Worm (Caenorhabditis elegans): ENCODE results near the gene F55H2.8.

F55H2.8 gene

DNA sequence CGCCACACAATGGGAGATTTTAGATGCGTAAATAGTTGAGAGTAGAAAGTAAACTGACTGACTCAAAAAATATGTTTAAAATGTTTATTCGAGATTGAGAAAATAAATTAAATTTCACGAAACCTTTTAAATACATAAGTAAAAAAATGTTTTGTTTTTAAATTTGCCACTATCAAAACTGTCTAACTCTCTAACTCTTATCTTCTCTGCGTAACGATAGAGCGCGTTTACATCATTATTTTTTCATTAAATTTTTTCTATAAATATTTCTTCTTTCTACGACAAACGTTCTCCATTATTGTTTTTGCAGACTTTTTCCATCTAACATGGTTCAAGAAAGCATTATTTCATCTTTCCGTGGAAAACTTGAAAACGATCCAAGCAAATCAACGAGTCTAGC is 29.1 kb downstream of the F55H2.8 start, which contains the start of gene eif-2Balpha:
Gene eif-2Balpha, plus strand, starts transcription at position 304 of the 400 bp plus-strand sequence.
- peak; percentile 25 for TF ChIP-seq unc-42 (tag; optimal IDR thresholded peaks at IDR 0.05)
- TF ChIP-seq ceh-30 (tag; optimal IDR thresholded peaks at IDR 0.05) = no peak
- no peak for TF ChIP-seq eyg-1 (tag; optimal IDR thresholded peaks at IDR 0.05)
- no peak for TF ChIP-seq unc-3 (GFP tag; conservative IDR thresholded peaks at IDR 0.05)
- no peak for TF ChIP-seq unc-3 (tag; optimal IDR thresholded peaks at IDR 0.05)

DNA sequence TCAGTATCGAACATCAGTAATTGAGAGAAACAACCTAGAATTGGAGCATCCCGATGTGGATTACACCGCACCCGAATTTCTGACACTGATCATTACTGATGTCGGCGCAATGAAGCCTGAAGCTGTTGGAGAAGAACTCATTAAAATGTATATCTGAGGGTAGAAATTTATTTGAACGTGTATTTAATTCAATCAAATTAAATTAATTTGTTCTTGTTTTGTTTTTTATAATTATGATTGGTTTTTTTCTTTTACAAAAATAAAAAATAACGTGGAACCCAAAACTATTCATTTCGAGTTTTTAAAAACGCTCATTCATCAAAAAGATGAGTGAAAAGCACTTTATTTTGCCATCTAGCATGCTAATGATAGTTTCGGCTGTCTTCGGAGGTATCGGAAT is 30.5 kb downstream of the F55H2.8 start, which contains the start of gene ZK1098.9:
Gene ZK1098.9, plus strand, starts transcription at position 301 of the 400 bp plus-strand sequence.
- TF ChIP-seq pag-3 (tag; optimal IDR thresholded peaks at IDR 0.05; ENCODE audit: borderline replicate concordance) = no peak
- no peak for TF ChIP-seq tbx-2 (tag; optimal IDR thresholded peaks at IDR 0.05)
- no peak for TF ChIP-seq T23F11.4 (GFP tag; optimal IDR thresholded peaks at IDR 0.05)
- no peak for TF ChIP-seq ets-4 (tag; optimal IDR thresholded peaks at IDR 0.05)
- TF ChIP-seq hlh-30 (tag; optimal IDR thresholded peaks at IDR 0.05; ENCODE audit: insufficient read depth) = no peak
- TF ChIP-seq nhr-11 (tag; optimal IDR thresholded peaks at IDR 0.05) = no peak
- no peak for TF ChIP-seq pax-1 (tag; optimal IDR thresholded peaks at IDR 0.05)
- no peak for TF ChIP-seq elt-4 (tag; optimal IDR thresholded peaks at IDR 0.05)
- no peak for TF ChIP-seq sox-4 (tag; optimal IDR thresholded peaks at IDR 0.05)

DNA sequence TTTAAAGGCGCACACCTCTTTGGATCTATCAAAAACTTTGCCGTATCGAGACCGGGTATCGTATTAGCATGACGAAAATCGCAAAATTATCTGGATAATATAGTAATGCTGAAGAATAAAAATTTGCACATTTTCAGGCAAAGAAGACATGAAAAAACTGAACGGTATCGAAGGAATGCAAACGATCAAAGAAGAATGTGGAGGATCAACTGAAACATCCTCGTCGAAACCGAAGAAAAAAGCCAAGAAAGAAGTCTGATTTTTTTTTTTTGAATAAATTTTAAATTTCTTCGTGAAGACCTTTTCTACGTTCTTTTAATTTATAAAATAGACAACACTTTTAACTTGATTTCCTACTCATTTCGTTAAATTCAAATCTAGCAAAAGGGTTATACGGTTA is 31.2 kb downstream of the F55H2.8 start, which contains the start of gene ZK1098.12:
Gene ZK1098.12, plus strand, starts transcription at position 301 of the 400 bp plus-strand sequence.
- TF ChIP-seq nhr-232 (tag; optimal IDR thresholded peaks at IDR 0.05) = no peak
- TF ChIP-seq hlh-8 (tag; optimal IDR thresholded peaks at IDR 0.05) = no peak
- no peak for TF ChIP-seq K02D7.2 (tag; optimal IDR thresholded peaks at IDR 0.05)
- no peak for TF ChIP-seq ceh-19 (GFP tag; optimal IDR thresholded peaks at IDR 0.05)
- no peak for TF ChIP-seq syd-9 (tag; optimal IDR thresholded peaks at IDR 0.05)
- no peak for TF ChIP-seq dve-1 (tag; optimal IDR thresholded peaks at IDR 0.05)
- no peak for TF ChIP-seq ztf-16 (tag; optimal IDR thresholded peaks at IDR 0.05)
- no peak for TF ChIP-seq pax-1 (tag; optimal IDR thresholded peaks at IDR 0.05)
- no peak for TF ChIP-seq sox-4 (tag; optimal IDR thresholded peaks at IDR 0.05)
- TF ChIP-seq ceh-14 (tag; optimal IDR thresholded peaks at IDR 0.05) = no peak
- no peak for TF ChIP-seq fax-1 (tag; optimal IDR thresholded peaks at IDR 0.05)
- TF ChIP-seq hlh-13 (GFP tag; optimal IDR thresholded peaks at IDR 0.05) = no peak
- TF ChIP-seq ceh-24 (tag; optimal IDR thresholded peaks at IDR 0.05) = no peak
- no peak for TF ChIP-seq hlh-15 (tag; optimal IDR thresholded peaks at IDR 0.05)
- TF ChIP-seq C08G9.2 (tag; optimal IDR thresholded peaks at IDR 0.05) = no peak
- TF ChIP-seq pag-3 (tag; optimal IDR thresholded peaks at IDR 0.05; ENCODE audit: borderline replicate concordance) = no peak
- no peak for TF ChIP-seq pat-9 (tag; optimal IDR thresholded peaks at IDR 0.05)
- no peak for TF ChIP-seq gmeb-2 (tag; optimal IDR thresholded peaks at IDR 0.05)
- no peak for TF ChIP-seq ref-2 (tag; optimal IDR thresholded peaks at IDR 0.05)

DNA sequence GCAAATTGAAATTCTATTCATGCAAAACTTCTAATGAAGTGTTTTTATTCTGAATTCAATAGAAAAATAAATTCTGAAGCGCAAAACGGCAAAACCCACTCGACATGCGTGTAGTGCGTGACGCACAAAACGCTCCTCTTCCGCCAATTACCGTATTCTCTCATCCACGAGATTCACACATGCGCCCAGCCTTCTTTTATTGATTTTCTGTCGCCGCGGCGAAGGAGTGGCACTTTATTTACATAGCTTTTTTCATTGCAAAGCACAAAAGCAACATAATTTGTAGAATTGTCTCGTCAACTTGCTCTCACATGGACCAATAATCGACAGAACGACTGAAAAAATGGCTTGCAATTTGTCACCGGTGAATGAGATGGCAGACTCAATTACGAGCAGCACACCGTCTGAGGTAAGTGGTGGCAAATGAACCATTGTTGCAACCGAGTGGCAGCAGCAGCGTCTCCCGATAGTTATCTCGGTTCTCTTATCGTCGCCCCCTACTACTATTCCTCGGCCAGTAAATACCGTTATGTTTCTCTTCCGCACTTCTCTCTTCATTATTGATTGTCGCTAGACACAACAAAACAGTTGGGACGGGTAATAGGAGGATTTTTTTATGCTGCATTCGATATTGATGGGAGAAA is 32.5 kb downstream of the F55H2.8 start, which contains the start of gene unc-16:
Gene unc-16, plus strand, starts transcription at position 243 of the 644 bp plus-strand sequence.
- peak; percentile 55 for TF ChIP-seq hlh-8 (tag; optimal IDR thresholded peaks at IDR 0.05)
- TF ChIP-seq ceh-6 (GFP tag; optimal IDR thresholded peaks at IDR 0.05) = no peak
- TF ChIP-seq ceh-18 (tag; optimal IDR thresholded peaks at IDR 0.05) = peak; percentile 58
- TF ChIP-seq lim-6 (tag; optimal IDR thresholded peaks at IDR 0.05) = no peak
- TF ChIP-seq tbx-7 (tag; optimal IDR thresholded peaks at IDR 0.05) = no peak
- no peak for TF ChIP-seq eyg-1 (tag; optimal IDR thresholded peaks at IDR 0.05)
- no peak for TF ChIP-seq dve-1 (tag; optimal IDR thresholded peaks at IDR 0.05)
- peak; percentile 84 for TF ChIP-seq ceh-31 (tag; optimal IDR thresholded peaks at IDR 0.05)
- peak; percentile 78 for TF ChIP-seq pha-4 (tag; optimal IDR thresholded peaks at IDR 0.05)
- no peak for TF ChIP-seq elt-4 (tag; optimal IDR thresholded peaks at IDR 0.05)
- TF ChIP-seq nfya-1 (tag; optimal IDR thresholded peaks at IDR 0.05) = peak; percentile 95
- no peak for TF ChIP-seq ceh-14 (tag; optimal IDR thresholded peaks at IDR 0.05)
- no peak for TF ChIP-seq C08G9.2 (tag; optimal IDR thresholded peaks at IDR 0.05)
- no peak for TF ChIP-seq npax-4 (tag; optimal IDR thresholded peaks at IDR 0.05)
- no peak for TF ChIP-seq ahr-1 (tag; optimal IDR thresholded peaks at IDR 0.05)
- TF ChIP-seq T23F11.4 (GFP tag; optimal IDR thresholded peaks at IDR 0.05) = no peak
- no peak for TF ChIP-seq fkh-10 (GFP tag; optimal IDR thresholded peaks at IDR 0.05)
- no peak for TF ChIP-seq pax-1 (tag; optimal IDR thresholded peaks at IDR 0.05)
- TF ChIP-seq pag-3 (tag; optimal IDR thresholded peaks at IDR 0.05; ENCODE audit: borderline replicate concordance) = no peak
- no peak for TF ChIP-seq ceh-45 (GFP tag; IDR thresholded peaks at IDR 0.05)
- no peak for TF ChIP-seq syd-9 (tag; optimal IDR thresholded peaks at IDR 0.05)
- no peak for TF ChIP-seq F13H6.1 (tag; optimal IDR thresholded peaks at IDR 0.05)
- peak; percentile 93 for TF ChIP-seq hlh-30 (tag; optimal IDR thresholded peaks at IDR 0.05; ENCODE audit: insufficient read depth)
- no peak for TF ChIP-seq ceh-24 (tag; optimal IDR thresholded peaks at IDR 0.05)
- TF ChIP-seq ceh-22 (tag; optimal IDR thresholded peaks at IDR 0.05) = no peak
- TF ChIP-seq pqm-1 (tag; optimal IDR thresholded peaks at IDR 0.05) = no peak
- no peak for TF ChIP-seq ttx-3 (tag; optimal IDR thresholded peaks at IDR 0.05)
- TF ChIP-seq unc-42 (tag; optimal IDR thresholded peaks at IDR 0.05) = peak; percentile 36

Data from whole organism, late embryonic.